Fruit fly (Drosophila melanogaster) whole organism, wandering third instar larva: Measurements from ENCODE around the gene sxe2.
A peak's percentile ranks its signal among the peaks of the same experiment; 100 is the strongest.

Experiments
- Abd-B ChIP-seq: fragments of >200 bp; optimal IDR thresholded peaks from 2 replicates; lab custom pipeline; 2017; ENCODE audit warnings: missing biosample characterization, missing genetic modification characterization
- CrebA ChIP-seq: fragments of 200-800 bp; sonication (Bioruptor generic); optimal IDR thresholded peaks from 2 replicates; lab custom pipeline; 2016; ENCODE audit warnings: missing biosample characterization, mild to moderate bottlenecking, missing genetic modification characterization, borderline replicate concordance
- Hnf4 ChIP-seq: fragments of 200-800 bp; sonication (Bioruptor generic); optimal IDR thresholded peaks from 2 replicates; lab custom pipeline; 2016; ENCODE audit warnings: missing biosample characterization, mild to moderate bottlenecking, missing genetic modification characterization
- Hr78 ChIP-seq: fragments of >200 bp; optimal IDR thresholded peaks from 2 replicates; lab custom pipeline; 2017; ENCODE audit warnings: missing biosample characterization, missing genetic modification characterization
- Hr83 ChIP-seq: fragments of 200-300 bp; sonication (Bioruptor generic); optimal IDR thresholded peaks from 2 replicates; lab custom pipeline; 2016; ENCODE audit warnings: missing biosample characterization, mild to moderate bottlenecking, missing genetic modification characterization, moderate library complexity; ENCODE audit not compliant: poor library complexity, severe bottlenecking
- Myc ChIP-seq: fragments of >200 bp; optimal IDR thresholded peaks from 2 replicates; lab custom pipeline; 2017
- N ChIP-seq: fragments of >200 bp; optimal IDR thresholded peaks from 2 replicates; lab custom pipeline; 2018; ENCODE audit warnings: missing biosample characterization, missing external identifiers, missing genetic modification characterization
- Sp1 ChIP-seq: fragments of 200-800 bp; sonication (Bioruptor generic); optimal IDR thresholded peaks from 3 replicates; lab custom pipeline; 2019; ENCODE audit warnings: missing biosample characterization, mild to moderate bottlenecking, missing genetic modification characterization, moderate library complexity
- Vsx2 ChIP-seq: fragments of 200-300, 225-300 bp; sonication (Bioruptor generic); optimal IDR thresholded peaks from 2 replicates; lab custom pipeline; 2018; ENCODE audit warnings: missing biosample characterization, missing genetic modification characterization; ENCODE audit not compliant: partially characterized antibody
- brk ChIP-seq: fragments of 200-800 bp; sonication (Bioruptor generic); optimal IDR thresholded peaks from 2 replicates; lab custom pipeline; 2016; ENCODE audit warnings: missing biosample characterization, mild to moderate bottlenecking, missing genetic modification characterization
- dl ChIP-seq, 2 experiments: fragments of 175-275, 200-275 bp in 1 of 2; fragments of 200-275 bp in 1 of 2; sonication (Bioruptor generic); optimal IDR thresholded peaks; lab custom pipeline; 2018; ENCODE audit warnings: mild to moderate bottlenecking in 2 of 2, missing biosample characterization in 2 of 2, missing genetic modification characterization in 2 of 2, moderate library complexity in 2 of 2; ENCODE audit not compliant: partially characterized antibody in 2 of 2, insufficient read depth in 1 of 2
- dsf ChIP-seq: sonication (Bioruptor generic); optimal IDR thresholded peaks from 2 replicates; lab custom pipeline; 2016; ENCODE audit warnings: missing biosample characterization, missing genetic modification characterization, borderline replicate concordance
- foxo ChIP-seq, 2 experiments: fragments of 200-800 bp; sonication (Bioruptor generic); optimal IDR thresholded peaks; 2 replicates in 1 of 2; 3 replicates in 1 of 2; lab custom pipeline; 2016 to 2017; ENCODE audit warnings: missing biosample characterization in 2 of 2, missing genetic modification characterization in 2 of 2
- fru ChIP-seq: fragments of 200-800 bp; sonication (Bioruptor generic); optimal IDR thresholded peaks from 3 replicates; lab custom pipeline; 2016; ENCODE audit warnings: missing biosample characterization, mild to moderate bottlenecking, missing genetic modification characterization
- jim ChIP-seq: fragments of 175-275, 200-325 bp; sonication (Bioruptor generic); optimal IDR thresholded peaks from 2 replicates; lab custom pipeline; 2016; ENCODE audit warnings: missing biosample characterization, mild to moderate bottlenecking, missing genetic modification characterization
- lola ChIP-seq: fragments of >200 bp; optimal IDR thresholded peaks from 2 replicates; lab custom pipeline; 2017; ENCODE audit warnings: missing biosample characterization, missing genetic modification characterization
- pan ChIP-seq: fragments of >200 bp; optimal IDR thresholded peaks from 2 replicates; lab custom pipeline; 2017
- rgr ChIP-seq: fragments of 200-800 bp; sonication (Bioruptor generic); optimal IDR thresholded peaks from 3 replicates; lab custom pipeline; 2016; ENCODE audit warnings: missing biosample characterization, mild to moderate bottlenecking, missing genetic modification characterization
- sv ChIP-seq: fragments of 200-800 bp; sonication (Bioruptor generic); optimal IDR thresholded peaks from 3 replicates; lab custom pipeline; 2016; ENCODE audit warnings: missing biosample characterization, missing genetic modification characterization
- tai ChIP-seq: sonication (Bioruptor generic); optimal IDR thresholded peaks from 2 replicates; lab custom pipeline; 2016; ENCODE audit warnings: missing biosample characterization, missing genetic modification characterization

Gene sxe2

DNA sequence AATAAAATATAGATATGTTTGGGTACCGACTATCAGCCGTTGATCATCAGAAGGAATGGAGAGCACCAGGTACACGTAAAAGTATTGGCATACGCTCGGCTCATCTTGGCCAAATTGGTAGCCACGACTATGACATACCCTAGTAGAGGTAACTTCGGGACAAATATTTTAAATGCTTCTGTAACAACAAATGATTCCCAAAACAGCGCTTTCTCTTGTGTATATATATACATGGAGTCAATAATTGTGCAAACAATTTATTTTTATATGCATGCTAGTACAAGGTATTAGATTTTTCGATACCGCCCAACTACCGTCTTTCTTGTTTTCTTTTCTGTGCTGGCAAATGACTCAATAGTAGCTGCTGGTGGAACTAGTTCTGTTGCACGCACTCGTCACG is 35.8 kb downstream of the sxe2 start:
- TF ChIP-seq tai (GFP tag; lab: Kevin White, UChicago) (no peak), foxo (GFP tag; optimal IDR thresholded peaks at IDR 0.05; lab: Kevin White, UChicago) (no peak), CrebA (GFP tag; lab: Kevin White, UChicago) (no peak), sv (GFP tag; lab: Kevin White, UChicago) (no peak), jim (GFP tag; lab: Kevin White, UChicago) (no peak), Abd-B (GFP tag; lab: Kevin White, UChicago) (no peak), Sp1 (no peak), N (GFP tag; lab: Kevin White, UChicago) (no peak), Myc (lab: Kevin White, UChicago) (no peak), lola (GFP tag; lab: Kevin White, UChicago) (no peak), Hr78 (no peak), pan (lab: Kevin White, UChicago) (no peak), Hnf4 (no peak), brk (GFP tag; lab: Kevin White, UChicago) (no peak), dsf (GFP tag; lab: Kevin White, UChicago) (no peak), Vsx2 (GFP tag; lab: Kevin White, UChicago) (no peak), fru (GFP tag; lab: Kevin White, UChicago) (no peak)

DNA sequence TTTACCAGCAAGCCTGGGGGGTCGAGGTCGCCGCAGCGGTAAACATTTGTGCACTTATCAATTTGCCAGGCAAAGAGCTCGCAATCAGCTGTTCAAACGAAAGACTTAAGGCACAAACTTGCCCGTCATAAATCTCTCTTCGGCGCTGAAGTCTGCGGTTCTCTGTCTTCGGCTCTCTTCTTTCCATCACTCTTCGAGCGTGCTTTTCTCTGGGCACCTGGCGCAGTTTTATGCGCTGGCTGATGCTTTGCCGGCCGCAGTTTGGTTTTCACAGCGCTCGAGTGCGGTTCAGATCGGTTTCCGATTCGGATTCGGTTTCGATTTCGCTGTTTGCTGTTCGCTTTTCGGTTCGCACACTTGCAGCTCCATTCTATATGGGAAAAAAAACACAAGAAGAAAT is 44.8 kb downstream of the sxe2 start:
- TF ChIP-seq dl (GFP tag; optimal IDR thresholded peaks at IDR 0.05; lab: Kevin White, UChicago; ENCODE audit: insufficient read depth in 1 of 2, partially characterized antibody in 2 of 2) (peak in 1 of 2 experiments; percentile 45), Hr83 (GFP tag; lab: Kevin White, UChicago) (peak; percentile 20), Vsx2 (GFP tag; lab: Kevin White, UChicago) (peak; percentile 27), rgr (GFP tag; lab: Kevin White, UChicago) (no peak)

- no peak for TF ChIP-seq Hr83 (GFP tag; lab: Kevin White, UChicago)
- TF ChIP-seq, all 38 proteins: peak for 0
These were observed 51.9 kb downstream of the sxe2 start for dm6 chr3R:16135616-16136015.
